Worm (Caenorhabditis elegans) whole organism, early embryonic: ENCODE data around the gene clec-266.

ENCODE experiments used
- B0310.2 ChIP-seq: sonication (generic microtip); optimal IDR thresholded peaks from 2 replicates; lab custom pipeline; 2016; ENCODE audit warnings: mild to moderate bottlenecking, missing genetic modification characterization, missing compliant biosample characterization
- aly-1 ChIP-seq: sonication (generic microtip); optimal IDR thresholded peaks from 2 replicates; lab custom pipeline; 2016; ENCODE audit warnings: missing genetic modification characterization, missing compliant biosample characterization
- ama-1 ChIP-seq: fragments of 150-350 bp; optimal IDR thresholded peaks from 2 replicates; lab custom pipeline; 2014
- ceh-13 ChIP-seq: fragments of 200-800 bp; sonication (Bioruptor generic); optimal IDR thresholded peaks from 2 replicates; lab custom pipeline; 2018; ENCODE audit warnings: mild to moderate bottlenecking, missing genetic modification characterization, missing compliant biosample characterization
- ets-7 ChIP-seq: sonication (generic microtip); optimal IDR thresholded peaks from 2 replicates; lab custom pipeline; 2016; ENCODE audit warnings: missing genotype, missing genetic modification characterization, missing compliant biosample characterization
- flt-1 ChIP-seq: fragments of 200-800 bp; sonication (Bioruptor generic); IDR thresholded peaks from 2 replicates; pipeline ENCODE4 v1.3.6; 2022; ENCODE audit warnings: missing genetic modification characterization, missing compliant biosample characterization
- hmg-4 ChIP-seq: fragments of 200-800 bp; sonication (Bioruptor generic); optimal IDR thresholded peaks from 2 replicates; lab custom pipeline; 2018; ENCODE audit warnings: mild to moderate bottlenecking, missing genetic modification characterization, missing compliant biosample characterization
- hnd-1 ChIP-seq: sonication (generic microtip); optimal IDR thresholded peaks from 2 replicates; lab custom pipeline; 2016; ENCODE audit warnings: missing genetic modification characterization, missing compliant biosample characterization
- scrt-1 ChIP-seq: fragments of 200-800 bp; sonication (Bioruptor generic); IDR thresholded peaks from 2 replicates; pipeline ENCODE4 v1.3.6; 2022; ENCODE audit warnings: missing genetic modification characterization, missing compliant biosample characterization
- sea-1 ChIP-seq: fragments of 200-800 bp; sonication (Bioruptor generic); conservative IDR thresholded peaks from 2 replicates; pipeline ENCODE4 v1.3.6; 2022; ENCODE audit warnings: missing genetic modification characterization, missing compliant biosample characterization
- tra-4 ChIP-seq: sonication (generic microtip); optimal IDR thresholded peaks from 2 replicates; lab custom pipeline; 2017; ENCODE audit warnings: missing genetic modification characterization, missing compliant biosample characterization

- TF ChIP-seq tra-4 (no peak), ama-1 (lab: Kevin White, UChicago) (no peak), sea-1 (no peak), hmg-4 (GFP tag; lab: Kevin White, UChicago) (no peak), ets-7 (tag; lab: Kevin White, UChicago) (no peak), aly-1 (tag; lab: Kevin White, UChicago) (no peak), ceh-13 (no peak), B0310.2 (tag; lab: Kevin White, UChicago) (no peak), hnd-1 (tag; lab: Kevin White, UChicago) (no peak), scrt-1 (GFP tag; lab: Robert Waterston, UW) (no peak), flt-1 (GFP tag; lab: Robert Waterston, UW) (no peak)
These were observed 26.9 kb upstream of the clec-266 start for ce11 chrX:6649573-6649972.
